Fruit fly (Drosophila melanogaster) whole organism, wandering third instar larva: ENCODE measurements around the gene hay.
A peak's percentile ranks its signal among the peaks of the same experiment; 100 is the strongest.

ENCODE experiments used
- Abd-B ChIP-seq: fragments of >200 bp; optimal IDR thresholded peaks from 2 replicates; lab custom pipeline; 2017; ENCODE audit warnings: missing biosample characterization, missing genetic modification characterization
- CG9705 ChIP-seq: fragments of 200-800 bp; sonication (Bioruptor generic); optimal IDR thresholded peaks from 2 replicates; lab custom pipeline; 2018; ENCODE audit warnings: missing biosample characterization, mild to moderate bottlenecking, missing genetic modification characterization
- CrebA ChIP-seq: fragments of 200-800 bp; sonication (Bioruptor generic); optimal IDR thresholded peaks from 2 replicates; lab custom pipeline; 2016; ENCODE audit warnings: missing biosample characterization, mild to moderate bottlenecking, missing genetic modification characterization, borderline replicate concordance
- Dfd ChIP-seq: fragments of >200 bp; optimal IDR thresholded peaks from 2 replicates; lab custom pipeline; 2017; ENCODE audit warnings: missing biosample characterization, missing genetic modification characterization
- GATAd ChIP-seq: sonication (Bioruptor generic); optimal IDR thresholded peaks from 2 replicates; lab custom pipeline; 2016; ENCODE audit warnings: missing biosample characterization, missing genetic modification characterization
- HLH106 ChIP-seq: fragments of 200-800 bp; optimal IDR thresholded peaks from 3 replicates; lab custom pipeline; 2019; ENCODE audit warnings: missing biosample characterization, mild to moderate bottlenecking, missing genetic modification characterization, moderate library complexity
- Hnf4 ChIP-seq: fragments of 200-800 bp; sonication (Bioruptor generic); optimal IDR thresholded peaks from 2 replicates; lab custom pipeline; 2016; ENCODE audit warnings: missing biosample characterization, mild to moderate bottlenecking, missing genetic modification characterization
- Hr78 ChIP-seq: fragments of >200 bp; optimal IDR thresholded peaks from 2 replicates; lab custom pipeline; 2017; ENCODE audit warnings: missing biosample characterization, missing genetic modification characterization
- Hr83 ChIP-seq: fragments of 200-300 bp; sonication (Bioruptor generic); optimal IDR thresholded peaks from 2 replicates; lab custom pipeline; 2016; ENCODE audit warnings: missing biosample characterization, mild to moderate bottlenecking, missing genetic modification characterization, moderate library complexity; ENCODE audit not compliant: poor library complexity, severe bottlenecking
- Jra ChIP-seq: sonication (Bioruptor generic); optimal IDR thresholded peaks from 2 replicates; lab custom pipeline; 2016; ENCODE audit warnings: missing biosample characterization, missing genetic modification characterization
- Mio ChIP-seq: sonication (Bioruptor generic); optimal IDR thresholded peaks from 2 replicates; lab custom pipeline; 2016; ENCODE audit warnings: missing biosample characterization, missing genetic modification characterization
- Myc ChIP-seq: fragments of >200 bp; optimal IDR thresholded peaks from 2 replicates; lab custom pipeline; 2017
- N ChIP-seq: fragments of >200 bp; optimal IDR thresholded peaks from 2 replicates; lab custom pipeline; 2018; ENCODE audit warnings: missing biosample characterization, missing external identifiers, missing genetic modification characterization
- OdsH ChIP-seq: fragments of 200-800 bp; sonication (Bioruptor generic); optimal IDR thresholded peaks from 2 replicates; lab custom pipeline; 2016; ENCODE audit warnings: missing biosample characterization, mild to moderate bottlenecking, missing genetic modification characterization
- Rel ChIP-seq, 2 experiments: fragments of 200-800 bp; sonication (Bioruptor generic) in 1 of 2; optimal IDR thresholded peaks; 2 replicates in 1 of 2; 3 replicates in 1 of 2; lab custom pipeline; 2016 to 2019; ENCODE audit warnings: mild to moderate bottlenecking in 2 of 2, missing biosample characterization in 2 of 2, missing genetic modification characterization in 2 of 2, moderate library complexity in 1 of 2
- Sp1 ChIP-seq: fragments of 200-800 bp; sonication (Bioruptor generic); optimal IDR thresholded peaks from 3 replicates; lab custom pipeline; 2019; ENCODE audit warnings: missing biosample characterization, mild to moderate bottlenecking, missing genetic modification characterization, moderate library complexity
- Vsx2 ChIP-seq: fragments of 200-300, 225-300 bp; sonication (Bioruptor generic); optimal IDR thresholded peaks from 2 replicates; lab custom pipeline; 2018; ENCODE audit warnings: missing biosample characterization, missing genetic modification characterization; ENCODE audit not compliant: partially characterized antibody
- br ChIP-seq: fragments of 200-800 bp; sonication (Bioruptor generic); optimal IDR thresholded peaks from 2 replicates; lab custom pipeline; 2016; ENCODE audit warnings: missing biosample characterization, missing genetic modification characterization
- brk ChIP-seq: fragments of 200-800 bp; sonication (Bioruptor generic); optimal IDR thresholded peaks from 2 replicates; lab custom pipeline; 2016; ENCODE audit warnings: missing biosample characterization, mild to moderate bottlenecking, missing genetic modification characterization
- dl ChIP-seq, 2 experiments: fragments of 175-275, 200-275 bp in 1 of 2; fragments of 200-275 bp in 1 of 2; sonication (Bioruptor generic); optimal IDR thresholded peaks; lab custom pipeline; 2018; ENCODE audit warnings: mild to moderate bottlenecking in 2 of 2, missing biosample characterization in 2 of 2, missing genetic modification characterization in 2 of 2, moderate library complexity in 2 of 2; ENCODE audit not compliant: partially characterized antibody in 2 of 2, insufficient read depth in 1 of 2
- dsf ChIP-seq: sonication (Bioruptor generic); optimal IDR thresholded peaks from 2 replicates; lab custom pipeline; 2016; ENCODE audit warnings: missing biosample characterization, missing genetic modification characterization, borderline replicate concordance
- ey ChIP-seq: fragments of 200-800 bp; sonication (Bioruptor generic); optimal IDR thresholded peaks from 2 replicates; lab custom pipeline; 2016; ENCODE audit warnings: missing biosample characterization, missing genetic modification characterization
- foxo ChIP-seq, 2 experiments: fragments of 200-800 bp; sonication (Bioruptor generic); optimal IDR thresholded peaks; 2 replicates in 1 of 2; 3 replicates in 1 of 2; lab custom pipeline; 2016 to 2017; ENCODE audit warnings: missing biosample characterization in 2 of 2, missing genetic modification characterization in 2 of 2
- fru ChIP-seq: fragments of 200-800 bp; sonication (Bioruptor generic); optimal IDR thresholded peaks from 3 replicates; lab custom pipeline; 2016; ENCODE audit warnings: missing biosample characterization, mild to moderate bottlenecking, missing genetic modification characterization
- h ChIP-seq: fragments of 200-800 bp; sonication (Bioruptor generic); optimal IDR thresholded peaks from 3 replicates; lab custom pipeline; 2016; ENCODE audit warnings: missing biosample characterization, mild to moderate bottlenecking, missing genetic modification characterization
- jim ChIP-seq: fragments of 175-275, 200-325 bp; sonication (Bioruptor generic); optimal IDR thresholded peaks from 2 replicates; lab custom pipeline; 2016; ENCODE audit warnings: missing biosample characterization, mild to moderate bottlenecking, missing genetic modification characterization
- lola ChIP-seq: fragments of >200 bp; optimal IDR thresholded peaks from 2 replicates; lab custom pipeline; 2017; ENCODE audit warnings: missing biosample characterization, missing genetic modification characterization
- pan ChIP-seq: fragments of >200 bp; optimal IDR thresholded peaks from 2 replicates; lab custom pipeline; 2017
- psq ChIP-seq: fragments of 200-800 bp; sonication (Bioruptor generic); optimal IDR thresholded peaks from 3 replicates; lab custom pipeline; 2017; ENCODE audit warnings: missing biosample characterization, mild to moderate bottlenecking, missing genetic modification characterization, moderate library complexity
- rgr ChIP-seq: fragments of 200-800 bp; sonication (Bioruptor generic); optimal IDR thresholded peaks from 3 replicates; lab custom pipeline; 2016; ENCODE audit warnings: missing biosample characterization, mild to moderate bottlenecking, missing genetic modification characterization
- sage ChIP-seq: fragments of 200-800 bp; sonication (Bioruptor generic); optimal IDR thresholded peaks from 2 replicates; lab custom pipeline; 2016; ENCODE audit warnings: missing biosample characterization, mild to moderate bottlenecking, missing genetic modification characterization
- sv ChIP-seq: fragments of 200-800 bp; sonication (Bioruptor generic); optimal IDR thresholded peaks from 3 replicates; lab custom pipeline; 2016; ENCODE audit warnings: missing biosample characterization, missing genetic modification characterization
- tai ChIP-seq: sonication (Bioruptor generic); optimal IDR thresholded peaks from 2 replicates; lab custom pipeline; 2016; ENCODE audit warnings: missing biosample characterization, missing genetic modification characterization
- usp ChIP-seq: fragments of >200 bp; optimal IDR thresholded peaks from 2 replicates; lab custom pipeline; 2017; ENCODE audit warnings: missing biosample characterization, missing genetic modification characterization
- woc ChIP-seq: sonication (Bioruptor generic); optimal IDR thresholded peaks from 2 replicates; lab custom pipeline; 2016; ENCODE audit warnings: missing biosample characterization, mild to moderate bottlenecking, missing genetic modification characterization

Gene hay

dm6 chr3L:10659993-10660743, 29.3 kb downstream of the hay start:
- peak; percentile 33 for TF ChIP-seq psq (GFP tag; lab: Kevin White, UChicago)
- TF ChIP-seq dsf, result no peak
- TF ChIP-seq HLH106, result peak; percentile 0
- TF ChIP-seq foxo (GFP tag; optimal IDR thresholded peaks at IDR 0.05; lab: Kevin White, UChicago), result peak in 1 of 2 experiments; percentile 3

dm6 chr3L:10660744-10661589, 30.1 kb downstream of the hay start, which contains the start of the genes CG32066 and CG8003:
Gene CG32066 (minus strand): TSS chr3L:10661013.
Gene CG8003 (plus strand): TSS chr3L:10661475.
- TF ChIP-seq Dfd (GFP tag; lab: Kevin White, UChicago) (no peak), sv (GFP tag; lab: Kevin White, UChicago) (no peak), jim (GFP tag; lab: Kevin White, UChicago) (no peak), h (GFP tag; lab: Kevin White, UChicago) (peak; percentile 40), pan (lab: Kevin White, UChicago) (no peak), Vsx2 (no peak), brk (GFP tag; lab: Kevin White, UChicago) (peak; percentile 32), psq (GFP tag; lab: Kevin White, UChicago) (no peak), foxo (GFP tag; optimal IDR thresholded peaks at IDR 0.05; lab: Kevin White, UChicago) (peak in 1 of 2 experiments; percentile 24), br (peak; percentile 61), Hnf4 (GFP tag; lab: Kevin White, UChicago) (peak; percentile 35), HLH106 (peak; percentile 64), tai (GFP tag; lab: Kevin White, UChicago) (peak; percentile 54), Sp1 (GFP tag; lab: Kevin White, UChicago) (peak; percentile 37), Myc (peak; percentile 5), CrebA (GFP tag; lab: Kevin White, UChicago) (no peak), Hr83 (GFP tag; lab: Kevin White, UChicago) (peak; percentile 33), Jra (GFP tag; lab: Kevin White, UChicago) (no peak), dl (GFP tag; optimal IDR thresholded peaks at IDR 0.05; lab: Kevin White, UChicago; ENCODE audit: insufficient read depth in 1 of 2, partially characterized antibody in 2 of 2) (no peak), usp (GFP tag; lab: Kevin White, UChicago) (no peak), N (GFP tag; lab: Kevin White, UChicago) (no peak), OdsH (GFP tag; lab: Kevin White, UChicago) (no peak), GATAd (GFP tag; lab: Kevin White, UChicago) (no peak), Mio (peak; percentile 19), fru (GFP tag; lab: Kevin White, UChicago) (peak; percentile 9), Abd-B (GFP tag; lab: Kevin White, UChicago) (no peak), Rel (GFP tag; optimal IDR thresholded peaks at IDR 0.05; lab: Kevin White, UChicago) (no peak), Rel (tag; optimal IDR thresholded peaks at IDR 0.05; lab: Kevin White, UChicago) (peak; percentile 47), lola (GFP tag; lab: Kevin White, UChicago) (no peak), CG9705 (no peak), sage (GFP tag; lab: Kevin White, UChicago) (peak; percentile 20), woc (GFP tag; lab: Kevin White, UChicago) (peak; percentile 68), rgr (GFP tag; lab: Kevin White, UChicago) (peak; percentile 30), dsf (no peak), Hr78 (no peak)

dm6 chr3L:10663190-10663763, 32.4 kb downstream of the hay start, which contains the start of gene Adi1:
Gene Adi1 (plus strand): TSS chr3L:10663376.
- no peak for TF ChIP-seq OdsH (GFP tag; lab: Kevin White, UChicago)
- TF ChIP-seq sv (GFP tag; lab: Kevin White, UChicago), result no peak
- no peak for TF ChIP-seq woc (GFP tag; lab: Kevin White, UChicago)
- TF ChIP-seq Rel (GFP tag; optimal IDR thresholded peaks at IDR 0.05; lab: Kevin White, UChicago), result no peak
- TF ChIP-seq Rel (tag; optimal IDR thresholded peaks at IDR 0.05; lab: Kevin White, UChicago), result peak; percentile 7
- TF ChIP-seq foxo (GFP tag; optimal IDR thresholded peaks at IDR 0.05; lab: Kevin White, UChicago), result peak in 1 of 2 experiments; percentile 24
- TF ChIP-seq ey (GFP tag; lab: Kevin White, UChicago), result no peak
- TF ChIP-seq brk (GFP tag; lab: Kevin White, UChicago), result peak; percentile 23
- no peak for TF ChIP-seq fru (GFP tag; lab: Kevin White, UChicago)
- TF ChIP-seq, all 38 proteins: peak for 3
